Worm (Caenorhabditis elegans) whole organism, young adult: Measurements from ENCODE around the gene F14D7.14.
"Not testable (repeated sequence)": the region's sequence is repeated elsewhere in the genome, so short reads cannot be mapped to it uniquely, and the experiment has no call there.

ENCODE experiments used
- F10E7.11 ChIP-seq: sonication (generic microtip); optimal IDR thresholded peaks from 2 replicates; lab custom pipeline; 2017; ENCODE audit warnings: mild to moderate bottlenecking, missing genetic modification characterization, moderate library complexity, missing compliant biosample characterization
- F22D6.2 ChIP-seq: sonication (generic microtip); optimal IDR thresholded peaks from 2 replicates; lab custom pipeline; 2016; ENCODE audit warnings: mild to moderate bottlenecking, missing genetic modification characterization, missing compliant biosample characterization
- F49E8.2 ChIP-seq: sonication (generic microtip); optimal IDR thresholded peaks from 3 replicates; lab custom pipeline; 2017; ENCODE audit warnings: missing genetic modification characterization, mild to moderate bottlenecking, missing compliant biosample characterization, antibody characterized with exemption, moderate library complexity; ENCODE audit not compliant: insufficient read depth
- F57A8.1 ChIP-seq: fragments of 200-800 bp; sonication (Bioruptor generic); optimal IDR thresholded peaks from 2 replicates; lab custom pipeline; 2018; ENCODE audit warnings: mild to moderate bottlenecking, missing genetic modification characterization, moderate library complexity, missing compliant biosample characterization
- T07F8.4 ChIP-seq: sonication (generic microtip); optimal IDR thresholded peaks from 2 replicates; lab custom pipeline; 2016; ENCODE audit warnings: mild to moderate bottlenecking, missing genetic modification characterization, moderate library complexity, missing compliant biosample characterization
- Y95B8A.8 ChIP-seq: fragments of 200-800 bp; sonication (Bioruptor generic); IDR thresholded peaks from 2 replicates; pipeline ENCODE4 v1.3.6; 2022; ENCODE audit warnings: missing genetic modification reagents, missing genetic modification characterization, missing compliant biosample characterization
- aptf-2 ChIP-seq: fragments of 200-800 bp; sonication (Bioruptor generic); conservative IDR thresholded peaks from 2 replicates; pipeline ENCODE4 v1.3.6; 2022; ENCODE audit warnings: missing genetic modification reagents, missing genetic modification characterization, missing compliant biosample characterization
- atf-7 ChIP-seq: sonication (generic microtip); optimal IDR thresholded peaks from 2 replicates; lab custom pipeline; 2017; ENCODE audit warnings: mild to moderate bottlenecking, missing genetic modification characterization, missing compliant biosample characterization
- ccch-3 ChIP-seq: fragments of 200-800 bp; sonication (Bioruptor generic); optimal IDR thresholded peaks from 2 replicates; lab custom pipeline; 2018; ENCODE audit warnings: mild to moderate bottlenecking, missing genetic modification characterization, missing compliant biosample characterization
- ceh-40 ChIP-seq: fragments of 200-800 bp; sonication (Bioruptor generic); IDR thresholded peaks from 2 replicates; pipeline ENCODE4 v1.3.6; 2022; ENCODE audit warnings: missing genetic modification characterization, missing compliant biosample characterization
- ceh-58 ChIP-seq: fragments of 200-800 bp; sonication (Bioruptor generic); IDR thresholded peaks from 2 replicates; pipeline ENCODE4 v1.3.6; 2022; ENCODE audit warnings: missing genetic modification characterization, missing compliant biosample characterization
- ceh-91 ChIP-seq: fragments of 200-800 bp; sonication (Bioruptor generic); IDR thresholded peaks from 2 replicates; pipeline ENCODE4 v1.3.6; 2022; ENCODE audit warnings: missing genetic modification reagents, missing genetic modification characterization, missing compliant biosample characterization
- egl-44 ChIP-seq: fragments of 200-800 bp; sonication (Bioruptor generic); IDR thresholded peaks from 2 replicates; pipeline ENCODE4 v1.3.6; 2022; ENCODE audit warnings: missing genetic modification reagents, missing genetic modification characterization, missing compliant biosample characterization
- hmg-20 ChIP-seq: fragments of 200-800 bp; sonication (Bioruptor generic); IDR thresholded peaks from 2 replicates; pipeline ENCODE4 v1.3.6; 2022; ENCODE audit warnings: missing genetic modification reagents, missing genetic modification characterization, missing compliant biosample characterization
- hrde-1 ChIP-seq: sonication (generic microtip); optimal IDR thresholded peaks from 2 replicates; lab custom pipeline; 2016; ENCODE audit warnings: missing genetic modification characterization, mild to moderate bottlenecking, missing compliant biosample characterization, moderate library complexity, missing genotype, missing genetic modification reagents, borderline replicate concordance
- let-607 ChIP-seq, 2 experiments: fragments of 200-800 bp in 1 of 2; sonication (Bioruptor generic) in 1 of 2; sonication (generic microtip) in 1 of 2; optimal IDR thresholded peaks; 2 replicates each; lab custom pipeline; 2016 to 2018; ENCODE audit warnings: mild to moderate bottlenecking in 2 of 2, missing compliant biosample characterization in 2 of 2, missing genetic modification characterization in 2 of 2, moderate library complexity in 2 of 2, missing genotype in 1 of 2
- lin-26 ChIP-seq: fragments of 200-800 bp; sonication (Bioruptor generic); IDR thresholded peaks from 2 replicates; pipeline ENCODE4 v1.3.6; 2022; ENCODE audit warnings: missing genetic modification reagents, missing genetic modification characterization, missing compliant biosample characterization
- lin-40 ChIP-seq: sonication (generic microtip); optimal IDR thresholded peaks from 2 replicates; lab custom pipeline; 2016; ENCODE audit warnings: missing genetic modification characterization, mild to moderate bottlenecking, missing compliant biosample characterization, missing genotype, missing genetic modification reagents
- lin-54 ChIP-seq: fragments of 200-800 bp; sonication (Bioruptor generic); optimal IDR thresholded peaks from 2 replicates; lab custom pipeline; 2018; ENCODE audit warnings: mild to moderate bottlenecking, missing genetic modification characterization, missing compliant biosample characterization
- lir-1 ChIP-seq: fragments of 200-800 bp; sonication (Bioruptor generic); conservative IDR thresholded peaks from 2 replicates; pipeline ENCODE4 v1.3.6; 2022; ENCODE audit warnings: missing genetic modification reagents, missing genetic modification characterization, missing compliant biosample characterization
- lsl-1 ChIP-seq: fragments of 200-800 bp; sonication (Bioruptor generic); optimal IDR thresholded peaks from 2 replicates; lab custom pipeline; 2018; ENCODE audit warnings: mild to moderate bottlenecking, missing genetic modification characterization, moderate library complexity, missing compliant biosample characterization
- madf-10 ChIP-seq: sonication (generic microtip); optimal IDR thresholded peaks from 2 replicates; lab custom pipeline; 2016; ENCODE audit warnings: mild to moderate bottlenecking, missing genetic modification characterization, missing compliant biosample characterization
- madf-3 ChIP-seq: fragments of 200-800 bp; sonication (Bioruptor generic); IDR thresholded peaks from 2 replicates; pipeline ENCODE4 v1.3.6; 2022; ENCODE audit warnings: missing genetic modification reagents, missing genetic modification characterization, missing compliant biosample characterization
- nhr-80 ChIP-seq: sonication (generic microtip); optimal IDR thresholded peaks from 2 replicates; lab custom pipeline; 2016; ENCODE audit warnings: missing genetic modification characterization, missing compliant biosample characterization
- pha-4 ChIP-seq: fragments of 150-350 bp; sonication (generic microtip); optimal IDR thresholded peaks from 2 replicates; lab custom pipeline; 2014; ENCODE audit warnings: missing biosample characterization, missing genetic modification reagents, missing genetic modification characterization
- snpc-3.4 ChIP-seq: sonication (generic microtip); optimal IDR thresholded peaks from 2 replicates; lab custom pipeline; 2017; ENCODE audit warnings: missing genetic modification characterization, mild to moderate bottlenecking, missing compliant biosample characterization, antibody characterized with exemption, moderate library complexity, missing genotype, missing genetic modification reagents
- somi-1 ChIP-seq: fragments of 200-800 bp; sonication (Bioruptor generic); optimal IDR thresholded peaks from 2 replicates; lab custom pipeline; 2018; ENCODE audit warnings: mild to moderate bottlenecking, missing genetic modification characterization, missing compliant biosample characterization
- unc-130 ChIP-seq: sonication (generic microtip); optimal IDR thresholded peaks from 2 replicates; lab custom pipeline; 2016; ENCODE audit warnings: missing genetic modification reagents, missing genetic modification characterization, missing compliant biosample characterization
- zfh-2 ChIP-seq: fragments of 200-800 bp; sonication (Bioruptor generic); conservative IDR thresholded peaks from 2 replicates; pipeline ENCODE4 v1.3.6; 2022; ENCODE audit warnings: missing genetic modification reagents, missing genetic modification characterization, missing compliant biosample characterization
- zim-3 ChIP-seq: sonication (generic microtip); optimal IDR thresholded peaks from 2 replicates; lab custom pipeline; 2017; ENCODE audit warnings: mild to moderate bottlenecking, missing genetic modification characterization, moderate library complexity, missing compliant biosample characterization
- ztf-3 ChIP-seq: fragments of 200-800 bp; sonication (Bioruptor generic); optimal IDR thresholded peaks from 2 replicates; lab custom pipeline; 2018; ENCODE audit warnings: mild to moderate bottlenecking, missing genetic modification characterization, missing compliant biosample characterization

F14D7.14 gene

ce11 chrV:14294396-14294795 is 15.3 kb upstream of the F14D7.14 start, which contains the start of gene F14D7.9:
F14D7.9 (plus strand) TSS chrV:14294696.
- TF ChIP-seq let-607 (tag; optimal IDR thresholded peaks at IDR 0.05; lab: Kevin White, UChicago) = no peak
- TF ChIP-seq Y95B8A.8 = no peak
- TF ChIP-seq lin-54 = no peak
- no peak for TF ChIP-seq somi-1
- TF ChIP-seq ceh-58 (GFP tag; lab: Robert Waterston, UW) = no peak
- TF ChIP-seq lin-40 (tag; lab: Kevin White, UChicago) = no peak
- TF ChIP-seq ceh-91 (GFP tag; lab: Robert Waterston, UW) = no peak

- TF ChIP-seq lin-54 (no peak), hmg-20 (no peak), atf-7 (tag; lab: Kevin White, UChicago) (no peak), zfh-2 (GFP tag; lab: Robert Waterston, UW) (no peak), F22D6.2 (tag; lab: Kevin White, UChicago) (no peak), ceh-40 (GFP tag; lab: Robert Waterston, UW) (no peak)
- TF ChIP-seq, all 124 proteins: peak for 0
Observed at ce11 chrV:14296499-14296898, 13.2 kb upstream of the F14D7.14 start, which contains the start of gene F14D7.3. F14D7.3 (plus strand) TSS chrV:14296799.

- no peak for TF ChIP-seq F57A8.1 (GFP tag; lab: Kevin White, UChicago)
- no peak for TF ChIP-seq hrde-1
- TF ChIP-seq F10E7.11 = no peak
- TF ChIP-seq ceh-58 (GFP tag; lab: Robert Waterston, UW) = no peak
- no peak for TF ChIP-seq lin-26 (GFP tag; lab: Robert Waterston, UW)
- TF ChIP-seq ccch-3 (GFP tag; lab: Kevin White, UChicago) = no peak
- no peak for TF ChIP-seq ztf-3 (GFP tag; lab: Kevin White, UChicago)
- no peak for TF ChIP-seq F49E8.2 (tag; lab: Kevin White, UChicago)
- no peak for TF ChIP-seq T07F8.4
- TF ChIP-seq lsl-1 = no peak
- no peak for TF ChIP-seq madf-3 (GFP tag; lab: Robert Waterston, UW)
- no peak for TF ChIP-seq snpc-3.4
- no peak for TF ChIP-seq lin-54
- no peak for TF ChIP-seq egl-44 (GFP tag; lab: Robert Waterston, UW)
- TF ChIP-seq zim-3 (tag; lab: Kevin White, UChicago) = no peak
- no peak for TF ChIP-seq unc-130 (GFP tag; lab: Kevin White, UChicago)
Observed at ce11 chrV:14299569-14300064, 10.1 kb upstream of the F14D7.14 start, which contains the start of the genes spig-3 and F14D7.12. spig-3 (minus strand) TSS chrV:14299669. F14D7.12 (plus strand) TSS chrV:14300014.

- no peak for TF ChIP-seq lir-1 (GFP tag; lab: Robert Waterston, UW)
- TF ChIP-seq nhr-80 (tag; lab: Kevin White, UChicago) = peak; percentile 21
Observed at ce11 chrV:14301076-14301475, 8.7 kb upstream of the F14D7.14 start, which contains the start of gene F14D7.6. F14D7.6 (plus strand) TSS chrV:14301413.

ce11 chrV:14306771-14307170 is 3.0 kb upstream of the F14D7.14 start, which contains the start of gene spig-4:
spig-4 (minus strand) TSS chrV:14306871.
- not testable (repeated sequence) for TF ChIP-seq pha-4 (tag; lab: Kevin White, UChicago); aptf-2 (GFP tag; lab: Robert Waterston, UW); madf-10
- TF ChIP-seq, all 124 proteins: peak for 0; not testable (repeated sequence) for 124
